Fruit fly (Drosophila melanogaster) whole organism, wandering third instar larva: Measurements from ENCODE around the gene Agpat2.

Experiments used
- Abd-B ChIP-seq: fragments of >200 bp; optimal IDR thresholded peaks from 2 replicates; lab custom pipeline; 2017; ENCODE audit warnings: missing biosample characterization, missing genetic modification characterization
- CG32264 ChIP-seq: fragments of 200-800 bp; sonication (Bioruptor generic); optimal IDR thresholded peaks from 2 replicates; lab custom pipeline; 2016; ENCODE audit warnings: missing biosample characterization, missing genetic modification characterization
- CG9705 ChIP-seq: fragments of 200-800 bp; sonication (Bioruptor generic); optimal IDR thresholded peaks from 2 replicates; lab custom pipeline; 2018; ENCODE audit warnings: missing biosample characterization, mild to moderate bottlenecking, missing genetic modification characterization
- CrebA ChIP-seq: fragments of 200-800 bp; sonication (Bioruptor generic); optimal IDR thresholded peaks from 2 replicates; lab custom pipeline; 2016; ENCODE audit warnings: missing biosample characterization, mild to moderate bottlenecking, missing genetic modification characterization, borderline replicate concordance
- Dfd ChIP-seq: fragments of >200 bp; optimal IDR thresholded peaks from 2 replicates; lab custom pipeline; 2017; ENCODE audit warnings: missing biosample characterization, missing genetic modification characterization
- Dif ChIP-seq: fragments of 200-275, 200-300 bp; sonication (Bioruptor generic); optimal IDR thresholded peaks from 2 replicates; lab custom pipeline; 2018; ENCODE audit warnings: missing biosample characterization, missing genetic modification characterization; ENCODE audit not compliant: partially characterized antibody
- HLH106 ChIP-seq: fragments of 200-800 bp; optimal IDR thresholded peaks from 3 replicates; lab custom pipeline; 2019; ENCODE audit warnings: missing biosample characterization, mild to moderate bottlenecking, missing genetic modification characterization, moderate library complexity
- Hnf4 ChIP-seq: fragments of 200-800 bp; sonication (Bioruptor generic); optimal IDR thresholded peaks from 2 replicates; lab custom pipeline; 2016; ENCODE audit warnings: missing biosample characterization, mild to moderate bottlenecking, missing genetic modification characterization
- Hr78 ChIP-seq: fragments of >200 bp; optimal IDR thresholded peaks from 2 replicates; lab custom pipeline; 2017; ENCODE audit warnings: missing biosample characterization, missing genetic modification characterization
- Hr83 ChIP-seq: fragments of 200-300 bp; sonication (Bioruptor generic); optimal IDR thresholded peaks from 2 replicates; lab custom pipeline; 2016; ENCODE audit warnings: missing biosample characterization, mild to moderate bottlenecking, missing genetic modification characterization, moderate library complexity; ENCODE audit not compliant: poor library complexity, severe bottlenecking
- Jra ChIP-seq: sonication (Bioruptor generic); optimal IDR thresholded peaks from 2 replicates; lab custom pipeline; 2016; ENCODE audit warnings: missing biosample characterization, missing genetic modification characterization
- Mio ChIP-seq: sonication (Bioruptor generic); optimal IDR thresholded peaks from 2 replicates; lab custom pipeline; 2016; ENCODE audit warnings: missing biosample characterization, missing genetic modification characterization
- Myc ChIP-seq: fragments of >200 bp; optimal IDR thresholded peaks from 2 replicates; lab custom pipeline; 2017
- N ChIP-seq: fragments of >200 bp; optimal IDR thresholded peaks from 2 replicates; lab custom pipeline; 2018; ENCODE audit warnings: missing biosample characterization, missing external identifiers, missing genetic modification characterization
- Rel ChIP-seq, 2 experiments: fragments of 200-800 bp; sonication (Bioruptor generic) in 1 of 2; optimal IDR thresholded peaks; 2 replicates in 1 of 2; 3 replicates in 1 of 2; lab custom pipeline; 2016 to 2019; ENCODE audit warnings: mild to moderate bottlenecking in 2 of 2, missing biosample characterization in 2 of 2, missing genetic modification characterization in 2 of 2, moderate library complexity in 1 of 2
- Sp1 ChIP-seq: fragments of 200-800 bp; sonication (Bioruptor generic); optimal IDR thresholded peaks from 3 replicates; lab custom pipeline; 2019; ENCODE audit warnings: missing biosample characterization, mild to moderate bottlenecking, missing genetic modification characterization, moderate library complexity
- Vsx2 ChIP-seq: fragments of 200-300, 225-300 bp; sonication (Bioruptor generic); optimal IDR thresholded peaks from 2 replicates; lab custom pipeline; 2018; ENCODE audit warnings: missing biosample characterization, missing genetic modification characterization; ENCODE audit not compliant: partially characterized antibody
- brk ChIP-seq: fragments of 200-800 bp; sonication (Bioruptor generic); optimal IDR thresholded peaks from 2 replicates; lab custom pipeline; 2016; ENCODE audit warnings: missing biosample characterization, mild to moderate bottlenecking, missing genetic modification characterization
- dl ChIP-seq, 2 experiments: fragments of 175-275, 200-275 bp in 1 of 2; fragments of 200-275 bp in 1 of 2; sonication (Bioruptor generic); optimal IDR thresholded peaks; lab custom pipeline; 2018; ENCODE audit warnings: mild to moderate bottlenecking in 2 of 2, missing biosample characterization in 2 of 2, missing genetic modification characterization in 2 of 2, moderate library complexity in 2 of 2; ENCODE audit not compliant: partially characterized antibody in 2 of 2, insufficient read depth in 1 of 2
- dmrt93B ChIP-seq: fragments of 200-800 bp; sonication (Bioruptor generic); optimal IDR thresholded peaks from 2 replicates; lab custom pipeline; 2018; ENCODE audit warnings: missing biosample characterization, mild to moderate bottlenecking, missing genetic modification characterization
- dsf ChIP-seq: sonication (Bioruptor generic); optimal IDR thresholded peaks from 2 replicates; lab custom pipeline; 2016; ENCODE audit warnings: missing biosample characterization, missing genetic modification characterization, borderline replicate concordance
- ey ChIP-seq: fragments of 200-800 bp; sonication (Bioruptor generic); optimal IDR thresholded peaks from 2 replicates; lab custom pipeline; 2016; ENCODE audit warnings: missing biosample characterization, missing genetic modification characterization
- foxo ChIP-seq, 2 experiments: fragments of 200-800 bp; sonication (Bioruptor generic); optimal IDR thresholded peaks; 2 replicates in 1 of 2; 3 replicates in 1 of 2; lab custom pipeline; 2016 to 2017; ENCODE audit warnings: missing biosample characterization in 2 of 2, missing genetic modification characterization in 2 of 2
- fru ChIP-seq: fragments of 200-800 bp; sonication (Bioruptor generic); optimal IDR thresholded peaks from 3 replicates; lab custom pipeline; 2016; ENCODE audit warnings: missing biosample characterization, mild to moderate bottlenecking, missing genetic modification characterization
- h ChIP-seq: fragments of 200-800 bp; sonication (Bioruptor generic); optimal IDR thresholded peaks from 3 replicates; lab custom pipeline; 2016; ENCODE audit warnings: missing biosample characterization, mild to moderate bottlenecking, missing genetic modification characterization
- jim ChIP-seq: fragments of 175-275, 200-325 bp; sonication (Bioruptor generic); optimal IDR thresholded peaks from 2 replicates; lab custom pipeline; 2016; ENCODE audit warnings: missing biosample characterization, mild to moderate bottlenecking, missing genetic modification characterization
- lola ChIP-seq: fragments of >200 bp; optimal IDR thresholded peaks from 2 replicates; lab custom pipeline; 2017; ENCODE audit warnings: missing biosample characterization, missing genetic modification characterization
- pan ChIP-seq: fragments of >200 bp; optimal IDR thresholded peaks from 2 replicates; lab custom pipeline; 2017
- psq ChIP-seq: fragments of 200-800 bp; sonication (Bioruptor generic); optimal IDR thresholded peaks from 3 replicates; lab custom pipeline; 2017; ENCODE audit warnings: missing biosample characterization, mild to moderate bottlenecking, missing genetic modification characterization, moderate library complexity
- rgr ChIP-seq: fragments of 200-800 bp; sonication (Bioruptor generic); optimal IDR thresholded peaks from 3 replicates; lab custom pipeline; 2016; ENCODE audit warnings: missing biosample characterization, mild to moderate bottlenecking, missing genetic modification characterization
- sage ChIP-seq: fragments of 200-800 bp; sonication (Bioruptor generic); optimal IDR thresholded peaks from 2 replicates; lab custom pipeline; 2016; ENCODE audit warnings: missing biosample characterization, mild to moderate bottlenecking, missing genetic modification characterization
- sv ChIP-seq: fragments of 200-800 bp; sonication (Bioruptor generic); optimal IDR thresholded peaks from 3 replicates; lab custom pipeline; 2016; ENCODE audit warnings: missing biosample characterization, missing genetic modification characterization
- tai ChIP-seq: sonication (Bioruptor generic); optimal IDR thresholded peaks from 2 replicates; lab custom pipeline; 2016; ENCODE audit warnings: missing biosample characterization, missing genetic modification characterization
- usp ChIP-seq: fragments of >200 bp; optimal IDR thresholded peaks from 2 replicates; lab custom pipeline; 2017; ENCODE audit warnings: missing biosample characterization, missing genetic modification characterization
- woc ChIP-seq: sonication (Bioruptor generic); optimal IDR thresholded peaks from 2 replicates; lab custom pipeline; 2016; ENCODE audit warnings: missing biosample characterization, mild to moderate bottlenecking, missing genetic modification characterization

Gene Agpat2

DNA sequence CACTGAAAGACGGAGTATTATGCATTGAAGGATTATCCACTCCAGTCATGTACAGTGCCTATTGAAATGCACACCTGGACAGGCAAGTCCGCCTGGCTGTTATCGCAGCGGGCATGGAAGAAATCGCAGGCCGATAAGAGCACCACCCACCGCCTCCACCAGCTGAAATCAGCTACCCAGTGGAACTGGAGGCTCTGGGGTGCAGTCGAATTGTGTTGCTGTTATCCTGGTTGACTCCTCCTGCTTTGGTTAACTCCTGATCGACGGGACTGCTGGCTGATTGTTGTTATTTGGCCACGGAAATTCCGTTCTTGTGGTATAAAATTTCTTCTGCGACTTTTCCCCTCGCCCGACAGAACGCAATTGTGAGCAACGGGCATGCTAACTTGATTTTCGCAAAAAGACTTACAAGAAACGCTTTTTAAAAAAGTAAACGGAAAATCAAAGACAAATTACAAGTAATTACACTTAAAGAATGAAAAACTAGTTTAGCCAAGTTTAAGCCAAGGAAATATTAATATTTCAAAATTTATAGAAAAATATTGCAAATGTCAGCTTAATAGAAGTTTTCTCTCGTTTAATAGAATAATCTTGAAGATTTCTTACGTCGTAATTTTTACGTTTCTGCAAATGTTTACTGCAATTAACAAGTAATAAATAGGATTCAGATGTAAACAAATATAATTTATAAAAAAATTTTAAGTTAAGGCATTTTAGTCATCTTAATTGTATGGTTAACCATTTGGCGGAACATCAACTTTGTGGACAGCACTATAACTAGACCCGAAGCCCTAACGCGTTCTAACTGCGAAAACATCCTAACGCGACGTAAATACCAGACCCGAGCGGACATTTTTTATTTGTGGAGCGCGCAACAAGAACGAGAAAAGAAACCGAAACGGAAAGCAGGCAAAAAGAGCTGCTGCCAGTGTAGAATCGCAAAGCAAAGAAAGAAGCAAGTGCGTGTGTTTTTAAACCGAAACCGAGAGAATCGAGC, 48.6 kb downstream of the Agpat2 start, which contains the start of the genes CG13398 and Akap200:
Gene CG13398, minus strand, starts transcription at position 370 of the 997 bp plus-strand sequence.
Gene Akap200, plus strand, starts transcription at position 804 of the 997 bp plus-strand sequence.
- peak; percentile 49 for TF ChIP-seq HLH106 (tag; lab: Kevin White, UChicago)
- peak; percentile 13 for TF ChIP-seq h (GFP tag; lab: Kevin White, UChicago)
- TF ChIP-seq Hnf4: peak; percentile 15
- peak; percentile 33 for TF ChIP-seq fru (GFP tag; lab: Kevin White, UChicago)
- no peak for TF ChIP-seq jim (GFP tag; lab: Kevin White, UChicago)
- TF ChIP-seq foxo (GFP tag; optimal IDR thresholded peaks at IDR 0.05; lab: Kevin White, UChicago): peak in 1 of 2 experiments; percentile 18
- no peak for TF ChIP-seq Rel (GFP tag; optimal IDR thresholded peaks at IDR 0.05; lab: Kevin White, UChicago)
- peak; percentile 29 for TF ChIP-seq Rel (tag; optimal IDR thresholded peaks at IDR 0.05; lab: Kevin White, UChicago)
- no peak for TF ChIP-seq ey (GFP tag; lab: Kevin White, UChicago)
- peak; percentile 38 for TF ChIP-seq Vsx2 (GFP tag; lab: Kevin White, UChicago)
- peak; percentile 54 for TF ChIP-seq Dif (GFP tag; lab: Kevin White, UChicago)
- TF ChIP-seq woc (GFP tag; lab: Kevin White, UChicago): peak; percentile 76
- TF ChIP-seq Mio (GFP tag; lab: Kevin White, UChicago): no peak
- TF ChIP-seq rgr (GFP tag; lab: Kevin White, UChicago): peak; percentile 6
- TF ChIP-seq Sp1 (GFP tag; lab: Kevin White, UChicago): peak; percentile 37
- no peak for TF ChIP-seq lola (GFP tag; lab: Kevin White, UChicago)
- no peak for TF ChIP-seq CG9705 (GFP tag; lab: Kevin White, UChicago)
- peak; percentile 52 for TF ChIP-seq Myc (lab: Kevin White, UChicago)
- peak; percentile 33 for TF ChIP-seq Jra
- TF ChIP-seq Hr78 (GFP tag; lab: Kevin White, UChicago): no peak
- no peak for TF ChIP-seq N

DNA sequence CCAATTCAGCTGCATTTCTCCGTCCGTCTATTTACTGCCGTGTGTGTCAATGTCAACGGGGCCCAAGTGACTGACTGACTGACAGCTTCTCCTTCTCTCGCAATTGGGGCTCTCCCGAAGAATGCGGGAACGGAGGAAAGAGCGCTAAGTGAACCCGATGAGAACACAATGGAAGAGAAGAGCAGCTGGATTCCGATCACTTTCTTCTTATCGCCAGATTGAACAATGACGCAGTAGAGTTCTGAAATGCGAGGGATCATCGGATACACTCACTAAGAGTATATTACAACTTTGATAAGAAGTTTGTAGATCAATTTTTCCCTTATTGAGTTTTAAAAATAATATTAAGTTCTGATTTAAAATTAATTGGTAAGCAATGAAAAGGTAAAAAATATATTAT, 52.3 kb downstream of the Agpat2 start, which contains the start of gene Naglu:
Gene Naglu, minus strand, starts transcription at position 339 of the 400 bp plus-strand sequence.
- TF ChIP-seq dl (GFP tag; optimal IDR thresholded peaks at IDR 0.05; lab: Kevin White, UChicago; ENCODE audit: insufficient read depth in 1 of 2, partially characterized antibody in 2 of 2) (peak in 1 of 2 experiments; percentile 61), psq (GFP tag; lab: Kevin White, UChicago) (no peak), h (GFP tag; lab: Kevin White, UChicago) (no peak), jim (GFP tag; lab: Kevin White, UChicago) (no peak), dmrt93B (no peak), sage (no peak), Vsx2 (GFP tag; lab: Kevin White, UChicago) (peak; percentile 65), Dif (GFP tag; lab: Kevin White, UChicago) (peak; percentile 81), ey (GFP tag; lab: Kevin White, UChicago) (peak; percentile 24), Hr83 (GFP tag; lab: Kevin White, UChicago) (peak; percentile 64), Hnf4 (no peak), sv (GFP tag; lab: Kevin White, UChicago) (no peak), Mio (GFP tag; lab: Kevin White, UChicago) (no peak), usp (no peak), HLH106 (tag; lab: Kevin White, UChicago) (no peak), CG9705 (GFP tag; lab: Kevin White, UChicago) (no peak), fru (GFP tag; lab: Kevin White, UChicago) (peak; percentile 31), Sp1 (GFP tag; lab: Kevin White, UChicago) (peak; percentile 36)

DNA sequence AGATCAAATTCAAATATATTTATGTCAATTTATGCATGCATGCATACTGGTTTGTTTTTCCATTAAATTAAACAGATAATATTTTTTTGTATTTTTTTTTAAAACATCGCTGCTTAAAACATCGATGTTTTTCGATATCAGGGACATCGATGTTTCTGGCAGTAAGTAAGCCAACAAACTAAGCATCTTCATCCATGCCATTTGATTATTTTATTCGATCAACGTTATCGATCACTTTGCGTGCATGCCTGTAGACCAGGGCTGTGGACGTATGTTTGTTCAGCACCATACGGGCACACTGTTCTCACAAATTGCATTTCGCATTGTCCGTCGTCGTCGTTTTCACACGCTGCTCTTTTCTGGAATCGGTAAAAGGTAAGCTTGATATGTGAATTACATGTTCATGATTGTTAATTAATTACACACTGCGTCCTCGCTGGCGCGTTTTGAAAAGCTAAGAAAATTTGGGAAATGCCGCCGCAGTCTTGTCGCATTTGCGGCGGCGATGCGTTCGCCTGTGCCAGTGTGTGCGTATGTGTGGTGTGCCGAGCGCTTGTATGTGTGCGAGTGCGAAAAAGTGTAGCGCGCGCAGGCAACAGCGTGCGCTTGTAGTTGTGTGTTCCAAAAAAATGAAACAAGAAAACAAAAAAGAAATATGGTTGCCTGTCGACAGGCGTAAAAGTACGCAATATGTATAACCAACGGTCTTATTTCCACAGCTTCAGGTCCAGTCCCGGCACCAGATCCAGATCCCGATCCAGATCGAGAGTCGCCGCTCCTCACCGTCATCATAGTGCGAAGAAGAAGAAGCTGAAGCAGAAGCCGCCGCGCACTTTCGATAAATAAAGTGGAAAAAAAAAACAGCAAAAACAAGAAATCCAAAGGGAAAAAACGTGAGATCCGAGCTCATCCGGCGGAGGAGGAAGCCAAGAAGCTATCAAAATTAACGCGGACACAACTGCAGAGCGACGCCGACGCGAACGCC, 60.2 kb downstream of the Agpat2 start, which contains the start of gene emb:
Gene emb, plus strand, starts transcription at position 288 of the 985 bp plus-strand sequence.
- TF ChIP-seq Jra: peak; percentile 40
- peak; percentile 7 for TF ChIP-seq sv (GFP tag; lab: Kevin White, UChicago)
- peak; percentile 80 for TF ChIP-seq Hr83 (GFP tag; lab: Kevin White, UChicago)
- TF ChIP-seq brk (GFP tag; lab: Kevin White, UChicago): no peak
- no peak for TF ChIP-seq Abd-B (GFP tag; lab: Kevin White, UChicago)
- no peak for TF ChIP-seq Myc (lab: Kevin White, UChicago)
- no peak for TF ChIP-seq CrebA (GFP tag; lab: Kevin White, UChicago)
- TF ChIP-seq fru (GFP tag; lab: Kevin White, UChicago): peak; percentile 69
- no peak for TF ChIP-seq dmrt93B
- no peak for TF ChIP-seq Dfd
- no peak for TF ChIP-seq CG32264 (GFP tag; lab: Kevin White, UChicago)
- peak; percentile 45 for TF ChIP-seq psq (GFP tag; lab: Kevin White, UChicago)
- TF ChIP-seq usp: no peak
- peak; percentile 6 for TF ChIP-seq dsf (GFP tag; lab: Kevin White, UChicago)
- no peak for TF ChIP-seq Dif (GFP tag; lab: Kevin White, UChicago)
- no peak for TF ChIP-seq tai (GFP tag; lab: Kevin White, UChicago)
- no peak for TF ChIP-seq pan
- TF ChIP-seq woc (GFP tag; lab: Kevin White, UChicago): peak; percentile 54
- no peak for TF ChIP-seq dl (GFP tag; optimal IDR thresholded peaks at IDR 0.05; lab: Kevin White, UChicago; ENCODE audit: insufficient read depth in 1 of 2, partially characterized antibody in 2 of 2)
- peak; percentile 75 for TF ChIP-seq N
- TF ChIP-seq CG9705 (GFP tag; lab: Kevin White, UChicago): peak; percentile 25
- no peak for TF ChIP-seq sage
- TF ChIP-seq jim (GFP tag; lab: Kevin White, UChicago): peak; percentile 46
- no peak for TF ChIP-seq Rel (GFP tag; optimal IDR thresholded peaks at IDR 0.05; lab: Kevin White, UChicago)
- peak; percentile 49 for TF ChIP-seq Rel (tag; optimal IDR thresholded peaks at IDR 0.05; lab: Kevin White, UChicago)
